Worm (Caenorhabditis elegans): ENCODE data around the gene T28F3.11.
A peak's percentile ranks its signal among the peaks of the same experiment; 100 is the strongest.

T28F3.11 gene

DNA sequence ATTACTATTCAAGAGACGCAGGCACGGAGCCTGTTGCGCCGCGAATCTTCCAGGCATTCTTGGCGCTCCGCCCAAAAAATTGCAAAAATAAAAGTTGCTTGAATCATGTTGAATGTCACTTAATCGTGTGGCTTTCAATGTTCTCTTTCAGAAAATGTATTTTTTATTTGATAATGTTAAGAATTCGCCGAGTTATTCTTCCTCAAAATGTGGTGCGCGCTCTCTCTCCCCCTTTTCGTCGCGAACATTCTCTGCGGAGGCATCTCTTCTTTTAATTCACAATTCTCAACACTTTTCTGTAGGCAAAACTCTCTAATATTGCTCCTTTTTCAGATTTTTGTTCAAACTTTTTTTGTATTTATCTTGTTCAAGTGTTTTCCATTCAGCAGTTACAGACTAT is 13.1 kb downstream of the T28F3.11 start (continued):
- peak; percentile 89 for TF ChIP-seq unc-55 (GFP tag; optimal IDR thresholded peaks at IDR 0.05)
- peak; percentile 98 for TF ChIP-seq unc-42 (tag; optimal IDR thresholded peaks at IDR 0.05)
- TF ChIP-seq pha-2 (tag; optimal IDR thresholded peaks at IDR 0.05), result peak; percentile 82
- TF ChIP-seq ceh-6 (GFP tag; optimal IDR thresholded peaks at IDR 0.05), result peak; percentile 21
- peak; percentile 56 for TF ChIP-seq C08G9.2 (tag; optimal IDR thresholded peaks at IDR 0.05)
- no peak for TF ChIP-seq hlh-13 (GFP tag; optimal IDR thresholded peaks at IDR 0.05)
- peak; percentile 98 for TF ChIP-seq ceh-34 (tag; optimal IDR thresholded peaks at IDR 0.05)
- peak; percentile 73 for TF ChIP-seq T23F11.4 (GFP tag; optimal IDR thresholded peaks at IDR 0.05)
- TF ChIP-seq nhr-11 (tag; optimal IDR thresholded peaks at IDR 0.05), result peak; percentile 93
- TF ChIP-seq pros-1 (tag; optimal IDR thresholded peaks at IDR 0.05), result peak; percentile 87
- peak; percentile 36 for TF ChIP-seq K02D7.2 (tag; optimal IDR thresholded peaks at IDR 0.05)
- peak; percentile 60 for TF ChIP-seq F13H6.1 (tag; optimal IDR thresholded peaks at IDR 0.05)
- TF ChIP-seq ttx-3 (tag; optimal IDR thresholded peaks at IDR 0.05), result peak; percentile 47
- TF ChIP-seq tbx-7 (tag; optimal IDR thresholded peaks at IDR 0.05), result peak; percentile 35
- TF ChIP-seq ceh-31 (tag; optimal IDR thresholded peaks at IDR 0.05), result peak; percentile 95
- peak; percentile 43 for TF ChIP-seq dmd-4 (tag; optimal IDR thresholded peaks at IDR 0.05; ENCODE audit: borderline replicate concordance)
- peak; percentile 71 for TF ChIP-seq ceh-2 (tag; optimal IDR thresholded peaks at IDR 0.05)
- peak; percentile 76 for TF ChIP-seq ceh-19 (GFP tag; optimal IDR thresholded peaks at IDR 0.05)
- peak; percentile 81 for TF ChIP-seq pat-9 (tag; optimal IDR thresholded peaks at IDR 0.05)
- no peak for TF ChIP-seq npax-4 (tag; optimal IDR thresholded peaks at IDR 0.05)
- TF ChIP-seq mec-3 (tag; optimal IDR thresholded peaks at IDR 0.05; ENCODE audit: borderline replicate concordance), result peak; percentile 15
- TF ChIP-seq pag-3 (tag; optimal IDR thresholded peaks at IDR 0.05; ENCODE audit: borderline replicate concordance), result no peak
- TF ChIP-seq madf-2 (tag; optimal IDR thresholded peaks at IDR 0.05), result peak; percentile 54
- peak; percentile 85 for TF ChIP-seq sox-2 (GFP tag; IDR thresholded peaks at IDR 0.05)
- TF ChIP-seq hlh-15 (tag; optimal IDR thresholded peaks at IDR 0.05), result peak; percentile 40
- peak; percentile 92 for TF ChIP-seq unc-86 (tag; optimal IDR thresholded peaks at IDR 0.05)
- TF ChIP-seq dve-1 (tag; optimal IDR thresholded peaks at IDR 0.05), result peak; percentile 92
- TF ChIP-seq elt-4 (tag; optimal IDR thresholded peaks at IDR 0.05), result no peak
- TF ChIP-seq hlh-30 (tag; optimal IDR thresholded peaks at IDR 0.05; ENCODE audit: insufficient read depth), result peak; percentile 46
- TF ChIP-seq Y22D7AL.16 (tag; optimal IDR thresholded peaks at IDR 0.05), result no peak
- TF ChIP-seq tbx-2 (tag; optimal IDR thresholded peaks at IDR 0.05), result peak; percentile 94
- peak; percentile 91 for TF ChIP-seq rnt-1 (tag; optimal IDR thresholded peaks at IDR 0.05)
- TF ChIP-seq nfya-1 (tag; optimal IDR thresholded peaks at IDR 0.05), result peak; percentile 94
- peak; percentile 33 for TF ChIP-seq ceh-24 (tag; optimal IDR thresholded peaks at IDR 0.05)
- TF ChIP-seq ama-1 (optimal IDR thresholded peaks at IDR 0.05), result no peak
- no peak for TF ChIP-seq pha-4 (tag; optimal IDR thresholded peaks at IDR 0.05)
- no peak for TF ChIP-seq fkh-10 (GFP tag; optimal IDR thresholded peaks at IDR 0.05)
- TF ChIP-seq K09A11.1 (tag; optimal IDR thresholded peaks at IDR 0.05; ENCODE audit: insufficient read depth), result peak; percentile 78
- peak; percentile 71 for TF ChIP-seq che-1 (tag; optimal IDR thresholded peaks at IDR 0.05)

ce11 chrIV:17277459-17278173 is 13.9 kb downstream of the T28F3.11 start:
- TF ChIP-seq sdc-2 (tag; optimal IDR thresholded peaks at IDR 0.05) (no peak), ceh-34 (tag; optimal IDR thresholded peaks at IDR 0.05) (no peak), T23F11.4 (GFP tag; optimal IDR thresholded peaks at IDR 0.05) (no peak), nhr-11 (tag; optimal IDR thresholded peaks at IDR 0.05) (no peak), ref-2 (tag; optimal IDR thresholded peaks at IDR 0.05) (no peak), elt-2 (tag; optimal IDR thresholded peaks at IDR 0.05) (no peak), nfya-1 (tag; optimal IDR thresholded peaks at IDR 0.05) (no peak), sox-2 (GFP tag; IDR thresholded peaks at IDR 0.05) (no peak), Y22D7AL.16 (tag; optimal IDR thresholded peaks at IDR 0.05) (no peak), ceh-30 (tag; optimal IDR thresholded peaks at IDR 0.05) (no peak), fkh-10 (GFP tag; optimal IDR thresholded peaks at IDR 0.05) (no peak), ceh-45 (GFP tag; IDR thresholded peaks at IDR 0.05) (no peak), zip-5 (tag; optimal IDR thresholded peaks at IDR 0.05) (no peak), ets-4 (tag; optimal IDR thresholded peaks at IDR 0.05) (no peak), dve-1 (tag; optimal IDR thresholded peaks at IDR 0.05) (no peak), ceh-9 (tag; optimal IDR thresholded peaks at IDR 0.05) (no peak), lin-11 (tag; optimal IDR thresholded peaks at IDR 0.05) (no peak)
